Fruit fly (Drosophila melanogaster): ENCODE data around the gene Mat89Ba.

Mat89Ba gene

dm6 chr3R:16273503-16274131 is 1.4 kb upstream of the Mat89Ba start:
- TF ChIP-seq lola (GFP tag; optimal IDR thresholded peaks at IDR 0.05) (no peak), Hr78 (GFP tag; optimal IDR thresholded peaks at IDR 0.05) (no peak), jim (GFP tag; optimal IDR thresholded peaks at IDR 0.05) (no peak), CG32264 (GFP tag; optimal IDR thresholded peaks at IDR 0.05) (no peak), ey (GFP tag; optimal IDR thresholded peaks at IDR 0.05) (no peak), Jra (GFP tag; optimal IDR thresholded peaks at IDR 0.05) (no peak), br (GFP tag; optimal IDR thresholded peaks at IDR 0.05) (no peak), Mio (GFP tag; optimal IDR thresholded peaks at IDR 0.05) (no peak)

- no peak for TF ChIP-seq N (GFP tag; optimal IDR thresholded peaks at IDR 0.05)
- TF ChIP-seq Rel (GFP tag; optimal IDR thresholded peaks at IDR 0.05) = no peak
- TF ChIP-seq Rel (tag; optimal IDR thresholded peaks at IDR 0.05) = peak; percentile 13
- no peak for TF ChIP-seq Dfd (GFP tag; optimal IDR thresholded peaks at IDR 0.05)
- TF ChIP-seq usp (GFP tag; optimal IDR thresholded peaks at IDR 0.05) = no peak
- TF ChIP-seq ey (GFP tag; optimal IDR thresholded peaks at IDR 0.05) = no peak
- TF ChIP-seq fru (GFP tag; optimal IDR thresholded peaks at IDR 0.05) = no peak
- peak; percentile 69 for TF ChIP-seq Vsx2 (GFP tag; optimal IDR thresholded peaks at IDR 0.05; ENCODE audit: partially characterized antibody)
- TF ChIP-seq dl (GFP tag; optimal IDR thresholded peaks at IDR 0.05; ENCODE audit: insufficient read depth in 1 of 2, partially characterized antibody in 2 of 2) = no peak
- TF ChIP-seq HLH106 (tag; optimal IDR thresholded peaks at IDR 0.05) = no peak
- TF ChIP-seq psq (GFP tag; optimal IDR thresholded peaks at IDR 0.05) = peak; percentile 48
- no peak for TF ChIP-seq h (GFP tag; optimal IDR thresholded peaks at IDR 0.05)
- no peak for TF ChIP-seq Abd-B (GFP tag; optimal IDR thresholded peaks at IDR 0.05)
- TF ChIP-seq Sp1 (GFP tag; optimal IDR thresholded peaks at IDR 0.05) = no peak
These were observed 713 bp upstream of the Mat89Ba start for dm6 chr3R:16272754-16273502.

dm6 chr3R:16266712-16267111 is 5.5 kb downstream of the Mat89Ba start, which contains the start of gene Mst89B:
TSS of gene Mst89B (plus strand) at chr3R:16267012.
- TF ChIP-seq fru (GFP tag; optimal IDR thresholded peaks at IDR 0.05) (no peak), Abd-B (GFP tag; optimal IDR thresholded peaks at IDR 0.05) (no peak), dsf (GFP tag; optimal IDR thresholded peaks at IDR 0.05; ENCODE audit: borderline replicate concordance) (no peak), Sp1 (GFP tag; optimal IDR thresholded peaks at IDR 0.05) (no peak), N (GFP tag; optimal IDR thresholded peaks at IDR 0.05) (no peak)

dm6 chr3R:16263522-16264305 is 8.5 kb downstream of the Mat89Ba start, which contains the start of the genes bor and asun:
TSS of gene bor (minus strand) at chr3R:16264115.
TSS of gene asun (plus strand) at chr3R:16264271.
- TF ChIP-seq Rel (GFP tag; optimal IDR thresholded peaks at IDR 0.05) = no peak
- TF ChIP-seq Rel (tag; optimal IDR thresholded peaks at IDR 0.05) = no peak
- no peak for TF ChIP-seq GATAd (GFP tag; optimal IDR thresholded peaks at IDR 0.05)
- TF ChIP-seq sv (GFP tag; optimal IDR thresholded peaks at IDR 0.05) = no peak
- no peak for TF ChIP-seq Abd-B (GFP tag; optimal IDR thresholded peaks at IDR 0.05)
- TF ChIP-seq lola (GFP tag; optimal IDR thresholded peaks at IDR 0.05) = no peak
- TF ChIP-seq ey (GFP tag; optimal IDR thresholded peaks at IDR 0.05) = peak; percentile 8
- no peak for TF ChIP-seq fru (GFP tag; optimal IDR thresholded peaks at IDR 0.05)
- peak; percentile 51 for TF ChIP-seq Hr83 (GFP tag; optimal IDR thresholded peaks at IDR 0.05; ENCODE audit: poor library complexity, severe bottlenecking)
- TF ChIP-seq dl (GFP tag; optimal IDR thresholded peaks at IDR 0.05; ENCODE audit: insufficient read depth in 1 of 2, partially characterized antibody in 2 of 2) = no peak
- TF ChIP-seq Dfd (GFP tag; optimal IDR thresholded peaks at IDR 0.05) = no peak
- TF ChIP-seq tai (GFP tag; optimal IDR thresholded peaks at IDR 0.05) = no peak
- no peak for TF ChIP-seq Hr78 (GFP tag; optimal IDR thresholded peaks at IDR 0.05)
- TF ChIP-seq rgr (GFP tag; optimal IDR thresholded peaks at IDR 0.05) = no peak
- no peak for TF ChIP-seq h (GFP tag; optimal IDR thresholded peaks at IDR 0.05)
- TF ChIP-seq CrebA (GFP tag; optimal IDR thresholded peaks at IDR 0.05; ENCODE audit: borderline replicate concordance) = no peak
- TF ChIP-seq Vsx2 (GFP tag; optimal IDR thresholded peaks at IDR 0.05; ENCODE audit: partially characterized antibody) = no peak
- peak; percentile 31 for TF ChIP-seq Myc (optimal IDR thresholded peaks at IDR 0.05)
- no peak for TF ChIP-seq N (GFP tag; optimal IDR thresholded peaks at IDR 0.05)
- peak in 1 of 2 experiments; percentile 48 for TF ChIP-seq foxo (GFP tag; optimal IDR thresholded peaks at IDR 0.05)
- TF ChIP-seq dmrt93B (GFP tag; optimal IDR thresholded peaks at IDR 0.05) = no peak
- TF ChIP-seq Hnf4 (GFP tag; optimal IDR thresholded peaks at IDR 0.05) = no peak
- no peak for TF ChIP-seq usp (GFP tag; optimal IDR thresholded peaks at IDR 0.05)
